Fruit fly (Drosophila melanogaster) whole organism: Measurements from ENCODE around the gene Gclc.

Source experiments
- CG8478 ChIP-seq: fragments of >200 bp; optimal IDR thresholded peaks from 2 replicates; lab custom pipeline; 2018; ENCODE audit warnings: inconsistent platforms
- Dll ChIP-seq: fragments of >200 bp; optimal IDR thresholded peaks from 2 replicates; lab custom pipeline; 2017
- EcR ChIP-seq, 2 experiments: fragments of >200 bp; optimal IDR thresholded peaks; 2 replicates each; lab custom pipeline; 2017; ENCODE audit warnings: missing biosample characterization in 2 of 2, missing genetic modification characterization in 2 of 2, missing genetic modification reagents in 2 of 2
- pan ChIP-seq: fragments of >200 bp; optimal IDR thresholded peaks from 2 replicates; lab custom pipeline; 2017
- psq ChIP-seq: fragments of >200 bp; optimal IDR thresholded peaks from 2 replicates; lab custom pipeline; 2017
- usp ChIP-seq: fragments of >200 bp; optimal IDR thresholded peaks from 2 replicates; lab custom pipeline; 2017; ENCODE audit warnings: missing biosample characterization, missing genetic modification characterization, mixed read lengths

DNA sequence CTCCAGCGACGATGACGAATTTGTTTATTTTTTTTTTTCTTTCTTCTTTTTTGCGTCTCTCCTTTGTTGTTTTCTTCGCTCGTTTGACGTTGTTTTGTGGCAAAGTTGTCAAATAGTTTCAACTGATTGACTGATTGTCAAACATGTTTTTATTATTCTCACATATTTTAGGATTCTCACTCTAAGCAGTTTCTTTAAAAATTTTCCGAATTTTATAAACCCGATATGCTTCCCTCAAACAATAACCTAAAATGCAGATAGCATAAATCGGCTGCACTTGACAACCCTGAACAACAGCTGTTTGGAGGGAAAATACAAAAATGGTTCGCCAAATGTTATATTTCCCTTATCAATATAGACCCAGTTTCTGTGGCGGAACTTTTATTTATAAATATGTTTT is 27.6 kb upstream of the Gclc start, which contains the start of gene CG17982:
- TF ChIP-seq CG8478 (lab: Kevin White, UChicago), result no peak
- no peak for TF ChIP-seq psq
- TF ChIP-seq pan (lab: Kevin White, UChicago), result no peak
- TF ChIP-seq usp (GFP tag; lab: Kevin White, UChicago), result no peak
- TF ChIP-seq Dll (lab: Kevin White, UChicago), result no peak
- TF ChIP-seq EcR (GFP tag; optimal IDR thresholded peaks at IDR 0.05; lab: Kevin White, UChicago), result no peak
